Worm (Caenorhabditis elegans): ENCODE results near the gene eea-1.

DNA sequence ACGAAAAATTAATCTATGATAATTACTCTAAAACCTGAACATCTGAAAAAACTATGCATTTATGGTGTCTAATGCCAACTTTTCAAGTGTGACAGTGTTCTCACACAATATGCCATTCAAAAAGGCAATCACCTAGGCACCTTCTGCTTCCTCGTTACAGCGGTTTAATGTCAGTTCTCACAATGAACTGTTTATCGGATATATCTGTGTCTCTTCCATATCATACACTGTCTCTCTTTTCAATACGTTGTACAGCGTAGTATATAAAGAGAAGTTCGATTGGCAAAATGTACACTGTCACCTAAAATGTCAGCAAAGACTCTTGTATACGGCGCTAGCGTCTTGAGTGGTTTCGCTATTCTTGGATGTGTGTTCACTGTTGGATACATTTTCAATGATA lies 55.5 kb downstream of the eea-1 start, which contains the start of gene col-162:
- TF ChIP-seq him-1 (tag; optimal IDR thresholded peaks at IDR 0.05) (no peak), W03F9.2 (tag; optimal IDR thresholded peaks at IDR 0.05) (no peak), dao-5 (tag; optimal IDR thresholded peaks at IDR 0.05) (no peak)

Data from whole organism, L4/young adult.